Fruit fly (Drosophila melanogaster): ENCODE results near the gene CG7829.

dm6 chr3R:29838751-29839150, 21.2 kb upstream of the CG7829 start:
- TF ChIP-seq CG6683 (GFP tag; optimal IDR thresholded peaks at IDR 0.05) = no peak
- TF ChIP-seq Lpt (GFP tag; optimal IDR thresholded peaks at IDR 0.05) = no peak
- TF ChIP-seq pum (GFP tag; optimal IDR thresholded peaks at IDR 0.05) = no peak
- no peak for TF ChIP-seq CG8281 (tag; optimal IDR thresholded peaks at IDR 0.05)
- TF ChIP-seq Antp (GFP tag; optimal IDR thresholded peaks at IDR 0.05) = no peak

Measured in whole organism, embryonic.